Worm (Caenorhabditis elegans) whole organism, young adult: ENCODE measurements around the gene K05F1.10.

Experiments used
- C06A6.2 ChIP-seq: fragments of 200-800 bp; sonication (Bioruptor generic); conservative IDR thresholded peaks from 2 replicates; pipeline ENCODE4 v1.3.6; 2022; ENCODE audit warnings: missing genetic modification characterization, missing compliant biosample characterization
- F37B4.10 ChIP-seq: fragments of 200-800 bp; sonication (Bioruptor generic); IDR thresholded peaks from 2 replicates; pipeline ENCODE4 v1.3.6; 2022; ENCODE audit warnings: missing genetic modification characterization, missing compliant biosample characterization
- F39B2.1 ChIP-seq: fragments of 200-800 bp; sonication (Bioruptor generic); IDR thresholded peaks from 2 replicates; pipeline ENCODE4 v1.3.6; 2022; ENCODE audit warnings: missing genetic modification reagents, missing genetic modification characterization, missing compliant biosample characterization
- K11D2.4 ChIP-seq: fragments of 200-800 bp; sonication (Bioruptor generic); IDR thresholded peaks from 2 replicates; pipeline ENCODE4 v1.3.6; 2022; ENCODE audit warnings: missing genetic modification reagents, missing genetic modification characterization, missing compliant biosample characterization
- T26A5.8 ChIP-seq: sonication (generic microtip); optimal IDR thresholded peaks from 2 replicates; lab custom pipeline; 2016; ENCODE audit warnings: missing genetic modification characterization, missing compliant biosample characterization
- Y56A3A.18 ChIP-seq: fragments of 200-800 bp; sonication (Bioruptor generic); IDR thresholded peaks from 2 replicates; pipeline ENCODE4 v1.3.6; 2022; ENCODE audit warnings: missing genetic modification reagents, missing genetic modification characterization, missing compliant biosample characterization
- Y95B8A.8 ChIP-seq: fragments of 200-800 bp; sonication (Bioruptor generic); IDR thresholded peaks from 2 replicates; pipeline ENCODE4 v1.3.6; 2022; ENCODE audit warnings: missing genetic modification reagents, missing genetic modification characterization, missing compliant biosample characterization
- atf-7 ChIP-seq: sonication (generic microtip); optimal IDR thresholded peaks from 2 replicates; lab custom pipeline; 2017; ENCODE audit warnings: mild to moderate bottlenecking, missing genetic modification characterization, missing compliant biosample characterization
- attf-5 ChIP-seq: fragments of 200-800 bp; sonication (Bioruptor generic); optimal IDR thresholded peaks from 2 replicates; lab custom pipeline; 2018; ENCODE audit warnings: mild to moderate bottlenecking, missing genetic modification characterization, missing compliant biosample characterization
- cebp-1 ChIP-seq, 2 experiments: fragments of 200-800 bp in 1 of 2; sonication (Bioruptor generic) in 1 of 2; sonication (generic microtip) in 1 of 2; IDR thresholded peaks in 1 of 2; optimal IDR thresholded peaks in 1 of 2; 2 replicates each; pipeline versions ENCODE4 v1.3.6 to Lab custom; 2017 to 2022; ENCODE audit warnings: missing compliant biosample characterization in 2 of 2, missing genetic modification characterization in 2 of 2, mild to moderate bottlenecking in 1 of 2, missing genetic modification reagents in 1 of 2, moderate library complexity in 1 of 2
- cebp-2 ChIP-seq: fragments of 200-800 bp; sonication (Bioruptor generic); IDR thresholded peaks from 2 replicates; pipeline ENCODE4 v1.3.6; 2022; ENCODE audit warnings: missing genetic modification characterization, missing compliant biosample characterization
- ceh-27 ChIP-seq: fragments of 200-800 bp; sonication (Bioruptor generic); optimal IDR thresholded peaks from 2 replicates; lab custom pipeline; 2018; ENCODE audit warnings: mild to moderate bottlenecking, missing genetic modification characterization, moderate library complexity, missing compliant biosample characterization
- ceh-40 ChIP-seq: fragments of 200-800 bp; sonication (Bioruptor generic); IDR thresholded peaks from 2 replicates; pipeline ENCODE4 v1.3.6; 2022; ENCODE audit warnings: missing genetic modification characterization, missing compliant biosample characterization
- ceh-79 ChIP-seq: sonication (generic microtip); optimal IDR thresholded peaks from 2 replicates; lab custom pipeline; 2017; ENCODE audit warnings: mild to moderate bottlenecking, missing genetic modification characterization, missing compliant biosample characterization
- ceh-91 ChIP-seq: fragments of 200-800 bp; sonication (Bioruptor generic); IDR thresholded peaks from 2 replicates; pipeline ENCODE4 v1.3.6; 2022; ENCODE audit warnings: missing genetic modification reagents, missing genetic modification characterization, missing compliant biosample characterization
- dpff-1 ChIP-seq: sonication (generic microtip); optimal IDR thresholded peaks from 2 replicates; lab custom pipeline; 2017; ENCODE audit warnings: mild to moderate bottlenecking, missing genetic modification characterization, missing compliant biosample characterization
- egl-18 ChIP-seq: fragments of 200-800 bp; sonication (Bioruptor generic); IDR thresholded peaks from 2 replicates; pipeline ENCODE4 v1.3.6; 2022; ENCODE audit warnings: missing genetic modification reagents, missing genetic modification characterization, missing compliant biosample characterization
- egrh-3 ChIP-seq: fragments of 200-800 bp; sonication (Bioruptor generic); IDR thresholded peaks from 2 replicates; pipeline ENCODE4 v1.3.6; 2022; ENCODE audit warnings: missing genetic modification reagents, missing genetic modification characterization, missing compliant biosample characterization
- ets-4 ChIP-seq: fragments of 200-800 bp; sonication (Bioruptor generic); optimal IDR thresholded peaks from 2 replicates; lab custom pipeline; 2018; ENCODE audit warnings: mild to moderate bottlenecking, missing genetic modification characterization, missing compliant biosample characterization
- fkh-3 ChIP-seq: sonication (generic microtip); optimal IDR thresholded peaks from 2 replicates; lab custom pipeline; 2016; ENCODE audit warnings: mild to moderate bottlenecking, missing genetic modification characterization, missing compliant biosample characterization
- hmg-1.2 ChIP-seq: fragments of 200-800 bp; sonication (Bioruptor generic); IDR thresholded peaks from 2 replicates; pipeline ENCODE4 v1.3.6; 2022; ENCODE audit warnings: missing genetic modification reagents, missing genetic modification characterization, missing compliant biosample characterization
- let-607 ChIP-seq, 2 experiments: fragments of 200-800 bp in 1 of 2; sonication (Bioruptor generic) in 1 of 2; sonication (generic microtip) in 1 of 2; optimal IDR thresholded peaks; 2 replicates each; lab custom pipeline; 2016 to 2018; ENCODE audit warnings: mild to moderate bottlenecking in 2 of 2, missing compliant biosample characterization in 2 of 2, missing genetic modification characterization in 2 of 2, moderate library complexity in 2 of 2, missing genotype in 1 of 2
- lsl-1 ChIP-seq: fragments of 200-800 bp; sonication (Bioruptor generic); optimal IDR thresholded peaks from 2 replicates; lab custom pipeline; 2018; ENCODE audit warnings: mild to moderate bottlenecking, missing genetic modification characterization, moderate library complexity, missing compliant biosample characterization
- madf-10 ChIP-seq: sonication (generic microtip); optimal IDR thresholded peaks from 2 replicates; lab custom pipeline; 2016; ENCODE audit warnings: mild to moderate bottlenecking, missing genetic modification characterization, missing compliant biosample characterization
- madf-6 ChIP-seq: fragments of 200-800 bp; sonication (Bioruptor generic); IDR thresholded peaks from 2 replicates; pipeline ENCODE4 v1.3.6; 2022; ENCODE audit warnings: missing genetic modification reagents, missing genetic modification characterization, missing compliant biosample characterization
- mcd-1 ChIP-seq: fragments of 200-800 bp; sonication (Bioruptor generic); IDR thresholded peaks from 2 replicates; pipeline ENCODE4 v1.3.6; 2022; ENCODE audit warnings: missing genetic modification reagents, missing genetic modification characterization, missing compliant biosample characterization
- nfya-1 ChIP-seq: sonication (generic microtip); optimal IDR thresholded peaks from 2 replicates; lab custom pipeline; 2017; ENCODE audit warnings: antibody characterized with exemption, missing compliant biosample characterization, missing genetic modification characterization, borderline replicate concordance; ENCODE audit not compliant: insufficient read depth
- nhr-80 ChIP-seq: sonication (generic microtip); optimal IDR thresholded peaks from 2 replicates; lab custom pipeline; 2016; ENCODE audit warnings: missing genetic modification characterization, missing compliant biosample characterization
- pha-4 ChIP-seq: fragments of 150-350 bp; sonication (generic microtip); optimal IDR thresholded peaks from 2 replicates; lab custom pipeline; 2014; ENCODE audit warnings: missing biosample characterization, missing genetic modification reagents, missing genetic modification characterization
- rcor-1 ChIP-seq: fragments of 200-800 bp; sonication (Bioruptor generic); IDR thresholded peaks from 2 replicates; pipeline ENCODE4 v1.3.6; 2022; ENCODE audit warnings: missing genetic modification reagents, missing genetic modification characterization, missing compliant biosample characterization
- repo-1 ChIP-seq: sonication (generic microtip); optimal IDR thresholded peaks from 2 replicates; lab custom pipeline; 2017; ENCODE audit warnings: mild to moderate bottlenecking, missing genetic modification characterization, missing compliant biosample characterization
- snpc-1.3 ChIP-seq: sonication (generic microtip); optimal IDR thresholded peaks from 2 replicates; lab custom pipeline; 2017; ENCODE audit warnings: missing genetic modification characterization, mild to moderate bottlenecking, missing compliant biosample characterization, antibody characterized with exemption, moderate library complexity, missing genotype, missing genetic modification reagents; ENCODE audit not compliant: insufficient read depth
- snpc-3.4 ChIP-seq: sonication (generic microtip); optimal IDR thresholded peaks from 2 replicates; lab custom pipeline; 2017; ENCODE audit warnings: missing genetic modification characterization, mild to moderate bottlenecking, missing compliant biosample characterization, antibody characterized with exemption, moderate library complexity, missing genotype, missing genetic modification reagents
- sptf-2 ChIP-seq: fragments of 200-800 bp; sonication (Bioruptor generic); optimal IDR thresholded peaks from 2 replicates; lab custom pipeline; 2018; ENCODE audit warnings: mild to moderate bottlenecking, missing genetic modification characterization, missing compliant biosample characterization
- tbp1 ChIP-seq: fragments of 200-800 bp; sonication (Bioruptor generic); optimal IDR thresholded peaks from 2 replicates; lab custom pipeline; 2018; ENCODE audit warnings: mild to moderate bottlenecking, missing genetic modification characterization, missing compliant biosample characterization
- unc-62 ChIP-seq: fragments of 150-350 bp; optimal IDR thresholded peaks from 2 replicates; lab custom pipeline; 2014; ENCODE audit warnings: missing biosample characterization, missing genetic modification reagents, missing genetic modification characterization

Gene K05F1.10

DNA sequence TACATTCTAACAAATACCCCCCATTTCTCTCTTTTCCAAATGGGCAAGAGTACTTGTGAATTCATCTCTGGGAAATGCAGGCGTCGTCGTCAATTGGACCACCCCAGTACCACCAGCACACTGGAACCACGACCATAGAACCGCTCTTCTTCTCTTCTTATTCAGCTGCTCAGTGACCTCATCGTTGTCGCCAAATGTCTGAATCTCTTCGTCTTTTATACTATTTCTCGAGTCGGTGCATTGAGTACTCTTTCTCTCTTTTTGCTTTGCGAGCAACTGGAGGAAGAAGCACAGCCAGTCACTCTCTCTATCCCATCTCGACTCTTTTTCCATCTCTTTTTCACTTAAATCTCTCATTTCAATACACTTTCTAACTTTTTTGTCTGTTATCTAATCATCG, 25.4 kb downstream of the K05F1.10 start:
- TF ChIP-seq snpc-3.4 (tag; lab: Kevin White, UChicago), result no peak
- TF ChIP-seq ceh-27 (GFP tag; lab: Kevin White, UChicago), result peak; percentile 7
- TF ChIP-seq hmg-1.2 (GFP tag; lab: Robert Waterston, UW), result peak; percentile 50; the same call in 1 of the 2 replicates
- TF ChIP-seq rcor-1 (GFP tag; lab: Robert Waterston, UW), result no peak
- TF ChIP-seq Y95B8A.8, result no peak
- no peak for TF ChIP-seq mcd-1
- TF ChIP-seq attf-5 (GFP tag; lab: Kevin White, UChicago), result no peak

DNA sequence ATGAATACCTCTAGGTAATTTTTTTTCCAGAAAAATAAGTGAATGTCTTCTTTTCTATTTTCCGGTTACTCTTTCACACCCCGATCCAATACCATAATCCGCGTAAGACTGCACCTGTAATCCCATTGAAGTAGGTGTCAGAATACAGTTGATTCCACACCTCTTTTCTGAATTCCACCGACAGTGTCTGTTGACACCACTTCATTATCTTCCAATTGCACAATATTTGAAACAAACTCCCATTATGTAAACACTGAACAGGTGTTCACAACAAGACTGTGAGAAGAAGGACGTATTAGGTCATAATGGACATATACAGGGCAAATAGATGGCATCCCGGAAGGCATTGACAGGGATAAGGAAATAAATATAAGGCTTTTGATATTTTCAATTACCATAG, 27.9 kb downstream of the K05F1.10 start:
- TF ChIP-seq nhr-80 (no peak), ceh-40 (GFP tag; lab: Robert Waterston, UW) (no peak), T26A5.8 (tag; lab: Kevin White, UChicago) (no peak), sptf-2 (no peak), cebp-2 (GFP tag; lab: Robert Waterston, UW) (no peak), fkh-3 (tag; lab: Kevin White, UChicago) (no peak), C06A6.2 (GFP tag; lab: Robert Waterston, UW) (no peak), atf-7 (tag; lab: Kevin White, UChicago) (no peak), attf-5 (GFP tag; lab: Kevin White, UChicago) (no peak), pha-4 (no peak), let-607 (tag; optimal IDR thresholded peaks at IDR 0.05; lab: Kevin White, UChicago) (no peak), madf-10 (no peak), madf-6 (GFP tag; lab: Robert Waterston, UW) (no peak), ceh-79 (tag; lab: Kevin White, UChicago) (no peak), unc-62 (GFP tag; lab: Kevin White, UChicago) (no peak)

DNA sequence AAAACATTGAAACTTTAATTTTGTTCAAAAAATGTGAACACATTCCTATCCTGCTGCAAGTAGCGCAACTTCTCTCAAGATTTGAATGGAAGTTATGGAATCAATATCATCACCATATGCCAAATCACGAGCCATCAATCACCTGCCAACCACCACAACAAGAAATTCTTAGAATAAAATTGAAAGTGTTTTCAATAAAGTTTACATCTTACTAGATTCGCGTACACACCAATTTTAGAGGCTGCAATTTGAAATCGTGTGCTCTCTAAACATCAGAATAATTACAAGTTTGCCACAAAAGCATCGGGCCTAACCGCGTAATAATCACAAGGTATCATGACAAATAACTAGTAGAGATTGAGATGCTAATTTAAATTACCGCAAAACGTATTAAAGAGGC, 30.4 kb downstream of the K05F1.10 start:
- TF ChIP-seq tbp1 (GFP tag; lab: Kevin White, UChicago), result no peak
- no peak for TF ChIP-seq egrh-3 (GFP tag; lab: Robert Waterston, UW)
- no peak for TF ChIP-seq Y56A3A.18 (GFP tag; lab: Robert Waterston, UW)
- no peak for TF ChIP-seq F37B4.10 (GFP tag; lab: Robert Waterston, UW)
- TF ChIP-seq lsl-1, result no peak
- TF ChIP-seq ceh-91 (GFP tag; lab: Robert Waterston, UW), result no peak
- TF ChIP-seq rcor-1 (GFP tag; lab: Robert Waterston, UW), result no peak
- TF ChIP-seq atf-7 (tag; lab: Kevin White, UChicago), result no peak
- no peak for TF ChIP-seq nfya-1
- no peak for TF ChIP-seq mcd-1
- TF ChIP-seq cebp-1 (GFP tag; IDR thresholded peaks at IDR 0.05; lab: Robert Waterston, UW), result no peak
- no peak for TF ChIP-seq cebp-1 (tag; optimal IDR thresholded peaks at IDR 0.05; lab: Kevin White, UChicago)
- no peak for TF ChIP-seq snpc-1.3 (tag; lab: Kevin White, UChicago)
- no peak for TF ChIP-seq K11D2.4 (GFP tag; lab: Robert Waterston, UW)
- TF ChIP-seq F39B2.1 (GFP tag; lab: Robert Waterston, UW), result no peak
- no peak for TF ChIP-seq dpff-1
- no peak for TF ChIP-seq egl-18
- TF ChIP-seq pha-4, result no peak
- no peak for TF ChIP-seq ets-4
- no peak for TF ChIP-seq repo-1 (tag; lab: Kevin White, UChicago)
